Worm (Caenorhabditis elegans) whole organism, late embryonic: ENCODE measurements around the gene cdr-2.

Experiments
- C08G9.2 ChIP-seq: sonication (generic microtip); optimal IDR thresholded peaks from 2 replicates; lab custom pipeline; 2016; ENCODE audit warnings: mild to moderate bottlenecking, missing genetic modification characterization, moderate library complexity, missing compliant biosample characterization
- Y22D7AL.16 ChIP-seq: sonication (generic microtip); optimal IDR thresholded peaks from 2 replicates; lab custom pipeline; 2016; ENCODE audit warnings: missing genetic modification characterization, missing compliant biosample characterization
- ahr-1 ChIP-seq: sonication (generic microtip); optimal IDR thresholded peaks from 2 replicates; lab custom pipeline; 2016; ENCODE audit warnings: missing genetic modification characterization, missing compliant biosample characterization
- ceh-14 ChIP-seq: sonication (generic microtip); optimal IDR thresholded peaks from 2 replicates; lab custom pipeline; 2016; ENCODE audit warnings: missing genotype, missing genetic modification characterization, missing compliant biosample characterization
- ceh-18 ChIP-seq: sonication (generic microtip); optimal IDR thresholded peaks from 2 replicates; lab custom pipeline; 2016; ENCODE audit warnings: missing genetic modification characterization, missing compliant biosample characterization
- ceh-2 ChIP-seq: sonication (generic microtip); optimal IDR thresholded peaks from 2 replicates; lab custom pipeline; 2016; ENCODE audit warnings: missing genotype, missing genetic modification characterization, missing compliant biosample characterization
- ceh-22 ChIP-seq: sonication (generic microtip); optimal IDR thresholded peaks from 2 replicates; lab custom pipeline; 2017; ENCODE audit warnings: missing biosample characterization, missing genetic modification characterization
- ceh-30 ChIP-seq: fragments of 150-350 bp; optimal IDR thresholded peaks from 2 replicates; lab custom pipeline; 2014; ENCODE audit warnings: missing biosample characterization, missing genetic modification characterization
- ceh-34 ChIP-seq: sonication (generic microtip); optimal IDR thresholded peaks from 2 replicates; lab custom pipeline; 2016; ENCODE audit warnings: mild to moderate bottlenecking, missing genetic modification characterization, missing compliant biosample characterization
- ceh-45 ChIP-seq: fragments of 200-800 bp; sonication (Bioruptor generic); IDR thresholded peaks from 2 replicates; pipeline ENCODE4 v1.3.6; 2022; ENCODE audit warnings: missing genetic modification reagents, missing genetic modification characterization, missing compliant biosample characterization
- ceh-6 ChIP-seq: fragments of 200-800 bp; sonication (Bioruptor generic); optimal IDR thresholded peaks from 2 replicates; lab custom pipeline; 2018; ENCODE audit warnings: mild to moderate bottlenecking, missing genetic modification characterization, missing compliant biosample characterization
- che-1 ChIP-seq: sonication (generic microtip); optimal IDR thresholded peaks from 2 replicates; lab custom pipeline; 2016; ENCODE audit warnings: mild to moderate bottlenecking, missing genetic modification characterization, missing compliant biosample characterization
- elt-4 ChIP-seq: sonication (generic microtip); optimal IDR thresholded peaks from 2 replicates; lab custom pipeline; 2016; ENCODE audit warnings: missing genetic modification characterization, missing compliant biosample characterization
- ets-4 ChIP-seq: sonication (generic microtip); optimal IDR thresholded peaks from 2 replicates; lab custom pipeline; 2016; ENCODE audit warnings: missing genetic modification characterization, missing compliant biosample characterization
- fkh-6 ChIP-seq: sonication (generic microtip); optimal IDR thresholded peaks from 2 replicates; lab custom pipeline; 2016; ENCODE audit warnings: missing genetic modification characterization, missing compliant biosample characterization
- hlh-13 ChIP-seq: fragments of 200-800 bp; sonication (Bioruptor generic); optimal IDR thresholded peaks from 2 replicates; lab custom pipeline; 2018; ENCODE audit warnings: mild to moderate bottlenecking, missing genetic modification characterization, missing compliant biosample characterization
- hlh-15 ChIP-seq: sonication (generic microtip); optimal IDR thresholded peaks from 2 replicates; lab custom pipeline; 2016; ENCODE audit warnings: missing genetic modification characterization, missing compliant biosample characterization
- nhr-11 ChIP-seq: fragments of 150-350 bp; optimal IDR thresholded peaks from 2 replicates; lab custom pipeline; 2014; ENCODE audit warnings: missing biosample characterization, missing genetic modification characterization
- odd-2 ChIP-seq: sonication (generic microtip); optimal IDR thresholded peaks from 2 replicates; lab custom pipeline; 2017; ENCODE audit warnings: antibody characterized with exemption, mild to moderate bottlenecking, missing genetic modification characterization, missing compliant biosample characterization
- pat-9 ChIP-seq: fragments of 200-800 bp; sonication (Bioruptor generic); optimal IDR thresholded peaks from 2 replicates; lab custom pipeline; 2018; ENCODE audit warnings: mild to moderate bottlenecking, missing genetic modification characterization, moderate library complexity, missing compliant biosample characterization
- pax-1 ChIP-seq: fragments of 150-350 bp; optimal IDR thresholded peaks from 2 replicates; lab custom pipeline; 2014; ENCODE audit warnings: missing biosample characterization, missing genetic modification characterization
- pqm-1 ChIP-seq: sonication (generic microtip); optimal IDR thresholded peaks from 2 replicates; lab custom pipeline; 2016; ENCODE audit warnings: missing genetic modification characterization, missing compliant biosample characterization
- rnt-1 ChIP-seq: sonication (generic microtip); optimal IDR thresholded peaks from 2 replicates; lab custom pipeline; 2016; ENCODE audit warnings: missing genetic modification characterization, missing compliant biosample characterization
- sox-2 ChIP-seq: fragments of 200-800 bp; sonication (Bioruptor generic); IDR thresholded peaks from 2 replicates; pipeline ENCODE4 v1.3.6; 2022; ENCODE audit warnings: missing genetic modification reagents, missing genetic modification characterization, missing compliant biosample characterization
- sox-4 ChIP-seq: sonication (generic microtip); optimal IDR thresholded peaks from 2 replicates; lab custom pipeline; 2017; ENCODE audit warnings: mild to moderate bottlenecking, missing genetic modification characterization, inconsistent platforms, missing compliant biosample characterization
- syd-9 ChIP-seq: sonication (generic microtip); optimal IDR thresholded peaks from 2 replicates; lab custom pipeline; 2016; ENCODE audit warnings: mild to moderate bottlenecking, missing genetic modification characterization, moderate library complexity, missing compliant biosample characterization
- tbx-7 ChIP-seq: sonication (generic microtip); optimal IDR thresholded peaks from 2 replicates; lab custom pipeline; 2016; ENCODE audit warnings: missing genotype, missing genetic modification characterization, missing compliant biosample characterization
- zip-5 ChIP-seq: sonication (generic microtip); optimal IDR thresholded peaks from 2 replicates; lab custom pipeline; 2016; ENCODE audit warnings: missing genetic modification characterization, missing compliant biosample characterization

The cdr-2 gene

ce11 chrV:12371386-12371785 lies 44.1 kb downstream of the cdr-2 start, which contains the start of gene F23H12.7:
Gene F23H12.7, plus strand, starts transcription at chrV:12371686.
- no peak for TF ChIP-seq nhr-11 (tag; lab: Kevin White, UChicago)
- TF ChIP-seq ceh-34 (tag; lab: Kevin White, UChicago), result no peak
- no peak for TF ChIP-seq pat-9 (tag; lab: Kevin White, UChicago)
- TF ChIP-seq ceh-18 (tag; lab: Kevin White, UChicago), result no peak
- no peak for TF ChIP-seq ceh-30 (tag; lab: Kevin White, UChicago)
- TF ChIP-seq hlh-13 (GFP tag; lab: Kevin White, UChicago), result no peak
- no peak for TF ChIP-seq zip-5 (tag; lab: Kevin White, UChicago)
- TF ChIP-seq fkh-6, result no peak
- TF ChIP-seq Y22D7AL.16 (tag; lab: Kevin White, UChicago), result no peak
- no peak for TF ChIP-seq ceh-6 (GFP tag; lab: Kevin White, UChicago)
- TF ChIP-seq pqm-1, result no peak
- TF ChIP-seq elt-4 (tag; lab: Kevin White, UChicago), result no peak
- TF ChIP-seq rnt-1, result no peak
- TF ChIP-seq pax-1 (tag; lab: Kevin White, UChicago), result no peak
- TF ChIP-seq che-1 (tag; lab: Kevin White, UChicago), result no peak
- TF ChIP-seq syd-9 (tag; lab: Kevin White, UChicago), result no peak
- TF ChIP-seq ceh-22 (tag; lab: Kevin White, UChicago), result no peak

ce11 chrV:12369437-12369836 lies 46.1 kb downstream of the cdr-2 start, which contains the start of gene gcy-13:
Gene gcy-13, minus strand, starts transcription at chrV:12369537.
- TF ChIP-seq ets-4 (tag; lab: Kevin White, UChicago) (no peak), sox-4 (tag; lab: Kevin White, UChicago) (no peak), odd-2 (tag; lab: Kevin White, UChicago) (no peak), ceh-14 (no peak), ahr-1 (tag; lab: Kevin White, UChicago) (no peak), zip-5 (tag; lab: Kevin White, UChicago) (no peak), elt-4 (tag; lab: Kevin White, UChicago) (no peak), C08G9.2 (tag; lab: Kevin White, UChicago) (no peak), sox-2 (no peak)

ce11 chrV:12365104-12365503 lies 50.4 kb downstream of the cdr-2 start, which contains the start of gene fipr-2:
Gene fipr-2, plus strand, starts transcription at chrV:12365348.
- TF ChIP-seq tbx-7 (tag; lab: Kevin White, UChicago) (no peak), hlh-15 (tag; lab: Kevin White, UChicago) (no peak), ceh-18 (tag; lab: Kevin White, UChicago) (no peak), odd-2 (tag; lab: Kevin White, UChicago) (no peak), ceh-45 (GFP tag; lab: Robert Waterston, UW) (no peak), ceh-2 (tag; lab: Kevin White, UChicago) (no peak), nhr-11 (tag; lab: Kevin White, UChicago) (no peak), ceh-30 (tag; lab: Kevin White, UChicago) (no peak)
